Worm (Caenorhabditis elegans): ENCODE measurements around the gene C07B5.6.

DNA sequence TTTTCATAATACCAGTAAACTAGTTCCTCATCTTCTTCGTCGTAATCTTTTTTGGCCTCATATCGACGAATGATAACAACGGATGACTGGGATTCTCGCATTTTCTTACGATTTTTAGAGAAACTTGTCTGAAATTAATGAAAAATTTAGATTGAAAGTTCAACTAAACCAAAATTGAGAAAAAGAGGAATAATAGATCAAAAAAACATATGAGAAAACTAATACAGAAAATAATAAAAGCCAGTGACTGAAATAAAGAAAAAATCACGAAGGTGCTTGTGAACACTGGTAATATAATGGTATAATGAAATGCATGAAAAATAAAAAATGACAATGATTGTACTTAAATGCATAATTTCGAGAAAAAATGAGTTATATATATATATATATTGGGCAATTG, 17.8 kb downstream of the C07B5.6 start, which contains the start of gene C07B5.8:
- no peak for TF ChIP-seq pha-4 (tag; optimal IDR thresholded peaks at IDR 0.05)
- no peak for TF ChIP-seq ceh-14 (tag; optimal IDR thresholded peaks at IDR 0.05)
- no peak for TF ChIP-seq ztf-16 (tag; optimal IDR thresholded peaks at IDR 0.05)

Measured in whole organism, late embryonic.